Fruit fly (Drosophila melanogaster) whole organism, wandering third instar larva: ENCODE measurements around the gene CG31780.
"Not testable (repeated sequence)": the region's sequence is repeated elsewhere in the genome, so short reads cannot be mapped to it uniquely, and the experiment has no call there.

Source experiments
- Dfd ChIP-seq: fragments of >200 bp; optimal IDR thresholded peaks from 2 replicates; lab custom pipeline; 2017; ENCODE audit warnings: missing biosample characterization, missing genetic modification characterization
- Dif ChIP-seq: fragments of 200-275, 200-300 bp; sonication (Bioruptor generic); optimal IDR thresholded peaks from 2 replicates; lab custom pipeline; 2018; ENCODE audit warnings: missing biosample characterization, missing genetic modification characterization; ENCODE audit not compliant: partially characterized antibody
- brk ChIP-seq: fragments of 200-800 bp; sonication (Bioruptor generic); optimal IDR thresholded peaks from 2 replicates; lab custom pipeline; 2016; ENCODE audit warnings: missing biosample characterization, mild to moderate bottlenecking, missing genetic modification characterization
- fru ChIP-seq: fragments of 200-800 bp; sonication (Bioruptor generic); optimal IDR thresholded peaks from 3 replicates; lab custom pipeline; 2016; ENCODE audit warnings: missing biosample characterization, mild to moderate bottlenecking, missing genetic modification characterization
- jim ChIP-seq: fragments of 175-275, 200-325 bp; sonication (Bioruptor generic); optimal IDR thresholded peaks from 2 replicates; lab custom pipeline; 2016; ENCODE audit warnings: missing biosample characterization, mild to moderate bottlenecking, missing genetic modification characterization
- psq ChIP-seq: fragments of 200-800 bp; sonication (Bioruptor generic); optimal IDR thresholded peaks from 3 replicates; lab custom pipeline; 2017; ENCODE audit warnings: missing biosample characterization, mild to moderate bottlenecking, missing genetic modification characterization, moderate library complexity

DNA sequence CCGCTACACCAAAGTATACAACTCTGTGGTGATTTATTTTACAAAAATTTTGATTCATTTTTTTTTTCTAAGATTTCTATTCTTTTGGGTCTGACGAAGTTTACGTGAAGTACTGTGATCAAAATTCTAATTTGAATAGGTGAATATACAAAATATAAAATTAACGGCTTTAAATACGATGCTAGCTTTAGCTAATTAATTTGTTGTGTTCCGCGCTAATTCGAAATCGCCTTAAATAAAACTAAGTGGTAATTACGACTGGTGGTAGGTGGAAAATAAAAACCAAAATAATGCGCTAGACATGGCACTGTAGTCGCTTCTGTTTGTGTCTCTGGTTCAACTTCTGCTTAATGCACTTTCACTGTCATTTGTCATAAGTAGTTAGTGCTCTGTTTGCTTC lies 19.8 kb upstream of the CG31780 start, which contains the start of gene CG43923:
- not testable (repeated sequence) for TF ChIP-seq Dfd (GFP tag; lab: Kevin White, UChicago); psq (GFP tag; lab: Kevin White, UChicago); Dif; fru; brk; jim (GFP tag; lab: Kevin White, UChicago)
